Fruit fly (Drosophila melanogaster) whole organism, embryonic: ENCODE results near the gene CG10232.
A peak's percentile ranks its signal among the peaks of the same experiment; 100 is the strongest.

Experiments
- C15 ChIP-seq: fragments of 200-800 bp; sonication (Bioruptor generic); IDR thresholded peaks from 3 replicates; pipeline ENCODE4 v1.3.6; 2022; ENCODE audit warnings: missing biosample characterization, missing genetic modification characterization
- CG10147 ChIP-seq: fragments of 200-800 bp; sonication (Bioruptor generic); optimal IDR thresholded peaks from 2 replicates; lab custom pipeline; 2019; ENCODE audit warnings: missing biosample characterization, mild to moderate bottlenecking, missing genetic modification characterization, moderate library complexity
- CG11247 ChIP-seq: fragments of 200-800 bp; sonication (Bioruptor generic); IDR thresholded peaks from 2 replicates; pipeline ENCODE4 v1.3.6; 2022; ENCODE audit warnings: missing biosample characterization, missing genetic modification characterization
- CG12071 ChIP-seq: fragments of 200-800 bp; sonication (Bioruptor generic); optimal IDR thresholded peaks from 3 replicates; lab custom pipeline; 2018; ENCODE audit warnings: missing biosample characterization, mild to moderate bottlenecking, missing genetic modification characterization
- CG12219 ChIP-seq: fragments of 200-800 bp; sonication (Bioruptor generic); optimal IDR thresholded peaks from 3 replicates; lab custom pipeline; 2018; ENCODE audit warnings: missing biosample characterization, mild to moderate bottlenecking, missing genetic modification characterization
- CG14710 ChIP-seq: fragments of 200-800 bp; sonication (Bioruptor generic); optimal IDR thresholded peaks from 3 replicates; lab custom pipeline; 2019; ENCODE audit warnings: missing biosample characterization, mild to moderate bottlenecking, missing genetic modification characterization, moderate library complexity
- CG17186 ChIP-seq: fragments of 200-800 bp; sonication (Bioruptor generic); optimal IDR thresholded peaks from 3 replicates; lab custom pipeline; 2017; ENCODE audit warnings: missing biosample characterization, missing genetic modification reagents, missing genetic modification characterization
- CG17359 ChIP-seq: fragments of 200-800 bp; sonication (Bioruptor generic); optimal IDR thresholded peaks from 3 replicates; lab custom pipeline; 2018; ENCODE audit warnings: missing biosample characterization, mild to moderate bottlenecking, missing genetic modification characterization, moderate library complexity
- CG30431 ChIP-seq: fragments of 200-800 bp; sonication (Bioruptor generic); optimal IDR thresholded peaks from 2 replicates; lab custom pipeline; 2017; ENCODE audit warnings: missing biosample characterization, missing genetic modification characterization
- CG3407 ChIP-seq: fragments of 200-800 bp; sonication (Bioruptor generic); optimal IDR thresholded peaks from 2 replicates; lab custom pipeline; 2018; ENCODE audit warnings: missing biosample characterization, mild to moderate bottlenecking, missing genetic modification characterization
- CG34376 ChIP-seq: fragments of 200-800 bp; sonication (Bioruptor generic); optimal IDR thresholded peaks from 2 replicates; lab custom pipeline; 2018; ENCODE audit warnings: missing biosample characterization, mild to moderate bottlenecking, missing genetic modification characterization
- CG4282 ChIP-seq: fragments of 200-800 bp; sonication (Bioruptor generic); optimal IDR thresholded peaks from 2 replicates; lab custom pipeline; 2016; ENCODE audit warnings: missing biosample characterization, missing genetic modification characterization
- CG5245 ChIP-seq: fragments of 200-800 bp; sonication (Bioruptor generic); optimal IDR thresholded peaks from 3 replicates; lab custom pipeline; 2016; ENCODE audit warnings: missing biosample characterization, missing genetic modification characterization
- CG5953 ChIP-seq: fragments of 200-800 bp; sonication (Bioruptor generic); IDR thresholded peaks from 2 replicates; pipeline ENCODE4 v1.3.6; 2022; ENCODE audit warnings: missing biosample characterization, missing genetic modification characterization
- CG7556 ChIP-seq: fragments of 200-800 bp; sonication (Bioruptor generic); optimal IDR thresholded peaks from 2 replicates; lab custom pipeline; 2017; ENCODE audit warnings: missing biosample characterization, mild to moderate bottlenecking, missing genetic modification characterization
- CG8089 ChIP-seq: fragments of 200-800 bp; sonication (Bioruptor generic); optimal IDR thresholded peaks from 3 replicates; lab custom pipeline; 2016; ENCODE audit warnings: missing biosample characterization, missing genetic modification characterization
- CG8388 ChIP-seq: fragments of 200-800 bp; sonication (Bioruptor generic); optimal IDR thresholded peaks from 2 replicates; lab custom pipeline; 2019; ENCODE audit warnings: missing biosample characterization, mild to moderate bottlenecking, missing genetic modification characterization, moderate library complexity
- CG9797 ChIP-seq: fragments of 200-800 bp; sonication (Bioruptor generic); optimal IDR thresholded peaks from 3 replicates; lab custom pipeline; 2018; ENCODE audit warnings: missing biosample characterization, mild to moderate bottlenecking, missing genetic modification characterization
- CG9876 ChIP-seq: fragments of 200-800 bp; sonication (Bioruptor generic); optimal IDR thresholded peaks from 2 replicates; lab custom pipeline; 2016; ENCODE audit warnings: missing biosample characterization, missing genetic modification characterization
- CG9932 ChIP-seq: fragments of 200-800 bp; sonication (Bioruptor generic); IDR thresholded peaks from 2 replicates; pipeline ENCODE4 v1.3.6; 2022; ENCODE audit warnings: missing biosample characterization, missing genetic modification characterization
- CrebB ChIP-seq: fragments of 200-800 bp; sonication (Bioruptor generic); optimal IDR thresholded peaks from 3 replicates; lab custom pipeline; 2018; ENCODE audit warnings: missing biosample characterization, mild to moderate bottlenecking, missing genetic modification characterization
- Deaf1 ChIP-seq: fragments of 200-800 bp; optimal IDR thresholded peaks from 3 replicates; lab custom pipeline; 2019; ENCODE audit warnings: missing biosample characterization, mild to moderate bottlenecking, missing genetic modification characterization, moderate library complexity
- Dll ChIP-seq: fragments of 200-800 bp; sonication (Bioruptor generic); IDR thresholded peaks from 4 replicates; pipeline ENCODE4 v1.3.6; 2022; ENCODE audit warnings: missing biosample characterization, missing genetic modification characterization; ENCODE audit not compliant: partially characterized antibody
- Lhr ChIP-seq: fragments of 200-800 bp; sonication (Bioruptor generic); optimal IDR thresholded peaks from 3 replicates; lab custom pipeline; 2017; ENCODE audit warnings: mild to moderate bottlenecking, missing biosample characterization, missing genetic modification reagents, missing genetic modification characterization
- Myb ChIP-seq: fragments of 200-800 bp; sonication (Bioruptor generic); optimal IDR thresholded peaks from 2 replicates; lab custom pipeline; 2016; ENCODE audit warnings: missing biosample characterization, missing genetic modification characterization
- Sox100B ChIP-seq: fragments of 200-800 bp; sonication (Bioruptor generic); optimal IDR thresholded peaks from 3 replicates; lab custom pipeline; 2018; ENCODE audit warnings: missing biosample characterization, mild to moderate bottlenecking, missing genetic modification characterization
- Xbp1 ChIP-seq: fragments of 200-800 bp; sonication (Bioruptor generic); optimal IDR thresholded peaks from 3 replicates; lab custom pipeline; 2016; ENCODE audit warnings: missing biosample characterization, mild to moderate bottlenecking, missing genetic modification characterization
- ase ChIP-seq: fragments of 200-800 bp; sonication (Bioruptor generic); IDR thresholded peaks from 3 replicates; pipeline ENCODE4 v1.3.6; 2022; ENCODE audit warnings: missing biosample characterization, missing genetic modification characterization
- bsh ChIP-seq, 2 experiments: fragments of 200-800 bp; sonication (Bioruptor generic); optimal IDR thresholded peaks; 2 replicates each; lab custom pipeline; 2017 to 2018; ENCODE audit warnings: mild to moderate bottlenecking in 2 of 2, missing biosample characterization in 2 of 2, missing genetic modification characterization in 2 of 2, moderate library complexity in 1 of 2
- chinmo ChIP-seq: fragments of 200-800 bp; sonication (Bioruptor generic); IDR thresholded peaks from 4 replicates; pipeline ENCODE4 v1.3.6; 2022; ENCODE audit warnings: missing biosample characterization, missing genetic modification characterization; ENCODE audit not compliant: partially characterized antibody
- dati ChIP-seq: fragments of 200-800 bp; sonication (Bioruptor generic); IDR thresholded peaks from 2 replicates; pipeline ENCODE4 v1.3.6; 2022; ENCODE audit warnings: missing biosample characterization, missing genetic modification characterization
- dimm ChIP-seq: fragments of 200-800 bp; sonication (Bioruptor generic); IDR thresholded peaks from 2 replicates; pipeline ENCODE4 v1.3.6; 2022; ENCODE audit warnings: missing biosample characterization, missing genetic modification characterization
- dmrt99B ChIP-seq: fragments of 200-800 bp; sonication (Bioruptor generic); optimal IDR thresholded peaks from 2 replicates; lab custom pipeline; 2018; ENCODE audit warnings: missing biosample characterization, mild to moderate bottlenecking, missing genetic modification characterization, moderate library complexity
- exex ChIP-seq: fragments of 200-800 bp; sonication (Bioruptor generic); optimal IDR thresholded peaks from 4 replicates; lab custom pipeline; 2018; ENCODE audit warnings: missing biosample characterization, mild to moderate bottlenecking, missing genetic modification characterization, moderate library complexity
- gem ChIP-seq: fragments of 200-800 bp; sonication (Bioruptor generic); optimal IDR thresholded peaks from 2 replicates; lab custom pipeline; 2019; ENCODE audit warnings: missing biosample characterization, mild to moderate bottlenecking, missing genetic modification characterization, moderate library complexity
- gsb ChIP-seq: fragments of 200-800 bp; sonication (Bioruptor generic); IDR thresholded peaks from 2 replicates; pipeline ENCODE4 v1.3.6; 2022; ENCODE audit warnings: missing biosample characterization, missing genetic modification characterization
- h ChIP-seq: fragments of >200 bp; optimal IDR thresholded peaks from 2 replicates; lab custom pipeline; 2017
- ken ChIP-seq: fragments of 200-800 bp; sonication (Bioruptor generic); IDR thresholded peaks from 3 replicates; pipeline ENCODE4 v1.3.6; 2022; ENCODE audit warnings: missing biosample characterization, missing genetic modification characterization
- mam ChIP-seq: fragments of 200-800 bp; sonication (Bioruptor generic); optimal IDR thresholded peaks from 3 replicates; lab custom pipeline; 2016; ENCODE audit warnings: missing biosample characterization, missing genetic modification characterization
- mirr ChIP-seq: fragments of 200-800 bp; sonication (Bioruptor generic); optimal IDR thresholded peaks from 3 replicates; lab custom pipeline; 2018; ENCODE audit warnings: missing biosample characterization, mild to moderate bottlenecking, missing genetic modification characterization
- odd ChIP-seq: fragments of 200-800 bp; sonication (Bioruptor generic); optimal IDR thresholded peaks from 2 replicates; lab custom pipeline; 2017; ENCODE audit warnings: missing biosample characterization, mild to moderate bottlenecking, missing genetic modification characterization
- peb ChIP-seq: fragments of 200-800 bp; sonication (Bioruptor generic); IDR thresholded peaks from 2 replicates; pipeline ENCODE4 v1.3.6; 2022; ENCODE audit warnings: missing biosample characterization, missing genetic modification characterization
- pfk ChIP-seq: fragments of 200-800 bp; sonication (Bioruptor generic); optimal IDR thresholded peaks from 2 replicates; lab custom pipeline; 2018; ENCODE audit warnings: missing biosample characterization, mild to moderate bottlenecking, missing genetic modification characterization, moderate library complexity
- rib ChIP-seq: fragments of 200-800 bp; sonication (Bioruptor generic); IDR thresholded peaks from 2 replicates; pipeline ENCODE4 v1.3.6; 2022; ENCODE audit warnings: missing biosample characterization, missing genetic modification characterization
- sd ChIP-seq: fragments of 200-800 bp; sonication (Bioruptor generic); optimal IDR thresholded peaks from 3 replicates; lab custom pipeline; 2018; ENCODE audit warnings: missing biosample characterization, mild to moderate bottlenecking, missing genetic modification characterization, moderate library complexity
- sima ChIP-seq: fragments of 200-800 bp; sonication (Bioruptor generic); optimal IDR thresholded peaks from 2 replicates; lab custom pipeline; 2016; ENCODE audit warnings: missing biosample characterization, missing genetic modification characterization
- slp2 ChIP-seq: fragments of 200-800 bp; sonication (Bioruptor generic); optimal IDR thresholded peaks from 2 replicates; lab custom pipeline; 2016; ENCODE audit warnings: missing biosample characterization, missing genetic modification characterization
- sob ChIP-seq: fragments of 200-800 bp; sonication (Bioruptor generic); IDR thresholded peaks from 2 replicates; pipeline ENCODE4 v1.3.6; 2022; ENCODE audit warnings: missing biosample characterization, missing genetic modification characterization
- tx ChIP-seq: fragments of 200-800 bp; sonication (Bioruptor generic); optimal IDR thresholded peaks from 2 replicates; lab custom pipeline; 2016; ENCODE audit warnings: missing biosample characterization, missing genetic modification characterization
- unc-4 ChIP-seq: fragments of 200-800 bp; sonication (Bioruptor generic); IDR thresholded peaks from 2 replicates; pipeline ENCODE4 v1.3.6; 2022; ENCODE audit warnings: missing biosample characterization, missing genetic modification characterization; ENCODE audit not compliant: partially characterized antibody
- usp ChIP-seq: fragments of >200 bp; optimal IDR thresholded peaks from 2 replicates; lab custom pipeline; 2017; ENCODE audit warnings: missing biosample characterization, missing genetic modification characterization

The CG10232 gene

DNA sequence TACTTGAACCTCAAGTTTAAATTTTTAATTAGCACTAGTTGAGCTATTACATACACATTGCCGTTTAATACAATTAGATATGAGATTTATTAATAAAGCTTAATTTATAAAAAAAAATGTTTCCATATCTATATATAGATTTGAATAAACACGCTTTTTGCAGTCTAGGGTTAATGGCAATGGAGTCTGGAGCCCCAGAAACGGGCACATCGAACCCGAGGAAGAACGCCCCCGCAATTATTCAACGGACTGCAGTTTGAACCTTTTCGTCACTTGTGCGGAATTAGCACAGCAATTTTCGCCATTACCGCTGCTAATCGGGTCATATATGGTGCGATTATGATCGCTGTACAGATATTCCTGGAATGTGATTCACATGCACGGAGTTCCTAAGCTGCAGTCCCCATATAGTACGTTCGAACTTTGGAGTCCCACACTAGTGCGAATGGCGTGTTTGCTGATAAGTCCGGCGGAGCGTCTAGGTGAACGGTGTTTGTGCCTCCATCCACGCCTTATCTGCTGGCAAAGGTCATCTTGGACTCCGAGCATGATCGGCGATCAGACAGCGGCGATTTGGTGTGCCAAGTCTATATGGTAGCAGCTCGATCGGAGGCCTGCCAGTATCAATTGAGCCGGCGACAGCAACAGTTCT lies 42.3 kb upstream of the CG10232 start, which contains the start of gene Lsd-1 (continued):
- TF ChIP-seq sd (tag; lab: Kevin White, UChicago) (peak; percentile 43), CG3407 (GFP tag; lab: Kevin White, UChicago) (no peak), rib (no peak), unc-4 (GFP tag; lab: Robert Waterston, UW) (no peak), sima (GFP tag; lab: Kevin White, UChicago) (no peak), CG34376 (GFP tag; lab: Kevin White, UChicago) (peak; percentile 83), CG8388 (GFP tag; lab: Kevin White, UChicago) (no peak), bsh (GFP tag; optimal IDR thresholded peaks at IDR 0.05; lab: Kevin White, UChicago) (peak in 1 of 2 experiments; percentile 52), CG5245 (no peak), peb (GFP tag; lab: Robert Waterston, UW) (no peak), CG9876 (no peak), CG10147 (no peak), odd (GFP tag; lab: Kevin White, UChicago) (no peak), ken (GFP tag; lab: Robert Waterston, UW) (no peak), Lhr (GFP tag; lab: Kevin White, UChicago) (no peak), CG4282 (no peak), dimm (GFP tag; lab: Robert Waterston, UW) (no peak), chinmo (peak; percentile 64; the same call in 1 of the 4 replicates), ase (GFP tag; lab: Robert Waterston, UW) (no peak), CG7556 (GFP tag; lab: Kevin White, UChicago) (no peak), exex (tag; lab: Kevin White, UChicago) (peak; percentile 3), CG17359 (no peak), dati (GFP tag; lab: Robert Waterston, UW) (no peak), mam (no peak), CrebB (tag; lab: Kevin White, UChicago) (no peak), CG14710 (tag; lab: Kevin White, UChicago) (no peak), h (lab: Kevin White, UChicago) (no peak), gem (peak; percentile 7), Sox100B (GFP tag; lab: Kevin White, UChicago) (no peak), Xbp1 (GFP tag; lab: Kevin White, UChicago) (no peak), slp2 (no peak), mirr (peak; percentile 28), CG5953 (GFP tag; lab: Robert Waterston, UW) (no peak), CG9797 (GFP tag; lab: Kevin White, UChicago) (no peak), CG12071 (GFP tag; lab: Kevin White, UChicago) (no peak), dmrt99B (tag; lab: Kevin White, UChicago) (no peak), usp (GFP tag; lab: Kevin White, UChicago) (no peak), tx (GFP tag; lab: Kevin White, UChicago) (no peak), CG9932 (no peak), CG11247 (no peak), C15 (no peak), pfk (no peak), CG30431 (GFP tag; lab: Kevin White, UChicago) (no peak), CG12219 (GFP tag; lab: Kevin White, UChicago) (no peak), CG8089 (GFP tag; lab: Kevin White, UChicago) (no peak), Dll (GFP tag; lab: Robert Waterston, UW) (no peak), sob (no peak), CG17186 (GFP tag; lab: Kevin White, UChicago) (no peak), Deaf1 (tag; lab: Kevin White, UChicago) (no peak), Myb (no peak), gsb (GFP tag; lab: Robert Waterston, UW) (no peak)
